Worm (Caenorhabditis elegans): Measurements from ENCODE around the gene K05F1.1.

The K05F1.1 gene

DNA sequence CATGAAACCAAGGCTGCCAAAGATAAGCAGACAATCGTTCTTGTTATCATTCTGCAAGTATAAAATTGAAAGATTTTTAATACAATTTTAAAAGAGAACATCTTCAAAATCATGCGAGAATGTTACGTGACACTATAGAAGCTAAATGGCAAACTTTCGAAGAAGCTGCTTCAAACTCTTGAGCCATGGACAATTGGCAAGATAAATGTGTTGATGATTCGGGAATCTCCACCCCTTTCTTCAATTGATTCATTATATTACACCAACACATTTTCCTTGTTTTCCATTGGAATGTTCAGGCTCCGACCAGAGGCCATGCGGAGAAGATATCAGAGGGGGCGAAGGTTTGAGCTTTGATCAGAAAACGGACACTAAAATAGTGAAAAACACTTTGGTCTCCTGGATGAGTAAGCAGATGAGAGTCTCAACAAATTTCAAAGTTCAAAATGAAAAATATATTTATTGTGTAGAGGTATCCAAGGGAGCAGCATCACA is 39.9 kb downstream of the K05F1.1 start, which contains the start of gene lec-5:
Gene lec-5, minus strand, starts transcription at position 51 of the 495 bp plus-strand sequence.
- peak in 1 of 2 experiments; percentile 33 for TF ChIP-seq lsy-2 (tag; optimal IDR thresholded peaks at IDR 0.05)
- peak; percentile 48 for TF ChIP-seq F13H6.1 (tag; optimal IDR thresholded peaks at IDR 0.05)
- TF ChIP-seq mab-5 (tag; optimal IDR thresholded peaks at IDR 0.05), result peak; percentile 25
- TF ChIP-seq sma-9 (GFP tag; optimal IDR thresholded peaks at IDR 0.05), result peak; percentile 60
- TF ChIP-seq sma-9 (tag; optimal IDR thresholded peaks at IDR 0.05), result no peak
- no peak for TF ChIP-seq sem-4 (tag; optimal IDR thresholded peaks at IDR 0.05)
- TF ChIP-seq nhr-129 (tag; optimal IDR thresholded peaks at IDR 0.05), result peak; percentile 45

DNA sequence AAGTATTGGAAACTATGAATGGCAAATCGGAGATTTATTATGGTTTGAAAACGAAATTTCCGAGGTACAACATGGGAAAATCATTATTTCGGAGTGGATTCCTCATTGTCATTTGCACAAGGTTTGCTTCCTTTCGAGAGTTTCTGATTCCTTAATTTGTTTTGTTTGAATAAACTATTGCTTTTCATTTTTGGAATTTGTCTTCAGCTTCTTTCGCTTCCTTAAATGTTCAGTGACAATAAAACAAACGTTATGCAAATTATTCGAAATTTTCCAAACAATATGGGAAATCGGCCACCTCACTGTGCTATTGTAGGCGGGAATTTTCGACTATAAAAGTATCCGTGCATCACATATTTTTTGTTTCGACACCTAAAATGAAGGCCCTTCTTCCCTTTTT is 40.7 kb downstream of the K05F1.1 start, which contains the start of gene nep-25:
Gene nep-25, plus strand, starts transcription at position 375 of the 400 bp plus-strand sequence.
- TF ChIP-seq zag-1 (tag; optimal IDR thresholded peaks at IDR 0.05), result no peak

DNA sequence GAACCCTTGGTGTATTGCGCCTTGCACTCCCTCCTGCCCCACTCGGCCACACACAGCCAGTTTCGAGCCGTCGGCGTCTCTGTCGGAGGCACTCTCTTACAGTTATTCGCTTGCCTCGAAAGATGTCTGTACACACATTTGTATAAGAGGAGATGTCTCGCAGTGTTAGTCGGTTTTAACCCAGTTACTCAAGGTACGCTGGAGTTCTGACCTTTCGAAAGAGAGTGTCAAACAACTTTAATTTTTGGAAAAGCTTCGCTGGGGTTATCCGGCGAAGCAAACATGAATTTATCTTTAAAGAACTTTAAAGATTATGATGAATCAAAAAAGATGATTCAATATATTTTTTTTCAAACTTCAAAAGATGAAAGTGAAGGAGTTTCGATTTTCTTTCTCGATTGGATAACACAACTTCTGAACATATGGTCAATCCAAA is 43.5 kb downstream of the K05F1.1 start:
- TF ChIP-seq dmd-4 (tag; optimal IDR thresholded peaks at IDR 0.05) (peak; percentile 79), ama-1 (optimal IDR thresholded peaks at IDR 0.05) (peak; percentile 100), nhr-11 (tag; optimal IDR thresholded peaks at IDR 0.05) (peak; percentile 88), nhr-25 (tag; optimal IDR thresholded peaks at IDR 0.05) (peak; percentile 99), F13H6.1 (tag; optimal IDR thresholded peaks at IDR 0.05) (peak; percentile 99), ztf-4 (tag; optimal IDR thresholded peaks at IDR 0.05) (peak; percentile 99), C34F6.9 (tag; optimal IDR thresholded peaks at IDR 0.05) (peak; percentile 100), mab-5 (tag; optimal IDR thresholded peaks at IDR 0.05) (peak; percentile 98), nhr-21 (tag; optimal IDR thresholded peaks at IDR 0.05) (peak; percentile 99), mbf-1 (tag; optimal IDR thresholded peaks at IDR 0.05) (peak; percentile 64), nhr-10 (tag; optimal IDR thresholded peaks at IDR 0.05) (peak; percentile 97), ztf-1 (GFP tag; conservative IDR thresholded peaks at IDR 0.05) (0 out of 2 replicates have a peak, but pooled peaks have one; percentile 81), R02D3.7 (tag; optimal IDR thresholded peaks at IDR 0.05) (peak; percentile 83), nhr-237 (tag; optimal IDR thresholded peaks at IDR 0.05) (peak; percentile 95), alr-1 (tag; optimal IDR thresholded peaks at IDR 0.05) (no peak), peb-1 (tag; optimal IDR thresholded peaks at IDR 0.05) (no peak), lin-39 (tag; optimal IDR thresholded peaks at IDR 0.05) (peak; percentile 96), zag-1 (tag; optimal IDR thresholded peaks at IDR 0.05) (peak; percentile 99), mdl-1 (tag; optimal IDR thresholded peaks at IDR 0.05) (peak; percentile 92 to 93), crh-2 (tag; optimal IDR thresholded peaks at IDR 0.05) (peak; percentile 99), elt-3 (tag; optimal IDR thresholded peaks at IDR 0.05) (no peak), nhr-23 (tag; optimal IDR thresholded peaks at IDR 0.05) (no peak), blmp-1 (tag; optimal IDR thresholded peaks at IDR 0.05; ENCODE audit: insufficient read depth) (peak; percentile 82), Y55F3AM.14 (GFP tag; optimal IDR thresholded peaks at IDR 0.05) (peak; percentile 97), unc-55 (GFP tag; optimal IDR thresholded peaks at IDR 0.05) (peak; percentile 99), fos-1 (tag; optimal IDR thresholded peaks at IDR 0.05) (peak; percentile 98), sem-4 (tag; optimal IDR thresholded peaks at IDR 0.05) (peak; percentile 99), elt-1 (tag; optimal IDR thresholded peaks at IDR 0.05) (peak; percentile 45), gmeb-1 (tag; optimal IDR thresholded peaks at IDR 0.05) (peak; percentile 95), skn-1 (tag; optimal IDR thresholded peaks at IDR 0.05) (peak; percentile 81), lin-13 (GFP tag; optimal IDR thresholded peaks at IDR 0.05) (peak; percentile 98), nhr-12 (tag; optimal IDR thresholded peaks at IDR 0.05) (peak; percentile 59), snpc-4 (tag; optimal IDR thresholded peaks at IDR 0.05) (peak; percentile 100), ztf-11 (tag; optimal IDR thresholded peaks at IDR 0.05) (peak; percentile 85), unc-62 (GFP tag; optimal IDR thresholded peaks at IDR 0.05) (peak; percentile 83), sma-3 (GFP tag; optimal IDR thresholded peaks at IDR 0.05) (peak; percentile 99), nhr-77 (tag; optimal IDR thresholded peaks at IDR 0.05) (peak; percentile 93), unc-39 (tag; optimal IDR thresholded peaks at IDR 0.05) (peak; percentile 63), egl-27 (tag; optimal IDR thresholded peaks at IDR 0.05) (peak; percentile 99), lin-11 (tag; optimal IDR thresholded peaks at IDR 0.05) (peak; percentile 99), lsy-2 (tag; optimal IDR thresholded peaks at IDR 0.05) (peak; percentile 97), sma-9 (GFP tag; optimal IDR thresholded peaks at IDR 0.05) (peak; percentile 98), sma-9 (tag; optimal IDR thresholded peaks at IDR 0.05) (peak; percentile 71), ceh-16 (tag; optimal IDR thresholded peaks at IDR 0.05) (peak; percentile 96), nhr-6 (tag; optimal IDR thresholded peaks at IDR 0.05) (peak; percentile 98), ZK546.5 (tag; optimal IDR thresholded peaks at IDR 0.05) (peak; percentile 85), ceh-82 (tag; optimal IDR thresholded peaks at IDR 0.05) (peak; percentile 90), nhr-129 (tag; optimal IDR thresholded peaks at IDR 0.05) (peak; percentile 99), aly-2 (tag; optimal IDR thresholded peaks at IDR 0.05) (peak; percentile 94)

Data from whole organism, L2 larva.